Fruit fly (Drosophila melanogaster): ENCODE results near the gene Scp2.

DNA sequence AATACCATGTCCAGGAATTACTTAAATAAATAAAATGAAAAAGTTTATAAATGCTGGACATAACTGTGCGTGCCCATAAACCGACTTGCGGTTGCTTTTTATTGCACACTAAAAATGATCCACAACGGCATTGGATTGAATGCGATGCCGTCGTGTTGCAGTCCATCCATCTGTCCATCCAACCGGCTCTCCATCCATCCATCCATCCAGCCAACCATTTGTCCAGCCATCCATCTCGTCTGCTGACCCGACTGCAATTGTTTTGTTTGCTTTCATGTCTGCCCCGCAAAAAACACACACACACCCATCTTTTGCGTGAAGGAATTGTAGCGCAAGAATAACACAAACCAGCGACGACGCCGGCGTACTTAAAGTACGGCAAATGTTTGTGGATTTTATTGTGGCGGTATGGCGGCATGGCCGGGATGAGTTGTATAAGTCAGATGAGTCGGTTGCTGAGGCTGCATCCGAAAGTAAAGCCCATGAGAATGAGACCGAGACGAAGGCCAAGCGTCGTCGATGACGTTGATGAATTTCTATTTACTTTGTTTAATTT is 49.6 kb downstream of the Scp2 start:
- no peak for TF ChIP-seq EcR (GFP tag; optimal IDR thresholded peaks at IDR 0.05)
- no peak for TF ChIP-seq usp (GFP tag; optimal IDR thresholded peaks at IDR 0.05)
- TF ChIP-seq CG8478 (optimal IDR thresholded peaks at IDR 0.05): no peak
- TF ChIP-seq Dll (optimal IDR thresholded peaks at IDR 0.05): no peak
- no peak for TF ChIP-seq psq (optimal IDR thresholded peaks at IDR 0.05)
- no peak for TF ChIP-seq pan (optimal IDR thresholded peaks at IDR 0.05)

Data from whole organism.